Worm (Caenorhabditis elegans) whole organism, mixed stage, embryonic: ENCODE measurements around the gene T19H12.15.

Experiments
- bed-3 ChIP-seq: fragments of 200-800 bp; sonication (Bioruptor generic); optimal IDR thresholded peaks from 3 replicates; lab custom pipeline; 2018; ENCODE audit warnings: mild to moderate bottlenecking, missing genetic modification characterization, moderate library complexity, missing compliant biosample characterization
- elt-1 ChIP-seq: sonication (generic microtip); optimal IDR thresholded peaks from 2 replicates; lab custom pipeline; 2017; ENCODE audit warnings: missing genetic modification characterization, mild to moderate bottlenecking, missing compliant biosample characterization, antibody characterized with exemption, moderate library complexity, borderline replicate concordance; ENCODE audit not compliant: insufficient read depth
- lin-13 ChIP-seq: fragments of 150-350 bp; optimal IDR thresholded peaks from 2 replicates; lab custom pipeline; 2014; ENCODE audit warnings: missing biosample characterization, missing genetic modification characterization
- lsy-2 ChIP-seq: fragments of 150-350 bp; optimal IDR thresholded peaks from 2 replicates; lab custom pipeline; 2014; ENCODE audit warnings: missing biosample characterization, missing genetic modification characterization
- mep-1 ChIP-seq: fragments of 150-350 bp; optimal IDR thresholded peaks from 2 replicates; lab custom pipeline; 2017; ENCODE audit warnings: missing biosample characterization, missing genetic modification reagents, missing genetic modification characterization, inconsistent platforms
- nhr-12 ChIP-seq: fragments of 150-350 bp; optimal IDR thresholded peaks from 2 replicates; lab custom pipeline; 2014; ENCODE audit warnings: missing biosample characterization, missing genetic modification characterization
- pha-4 ChIP-seq: fragments of 150-350 bp; optimal IDR thresholded peaks from 2 replicates; lab custom pipeline; 2018; ENCODE audit warnings: missing biosample characterization, missing genetic modification reagents, missing genetic modification characterization
- sem-2 ChIP-seq: fragments of 200-800 bp; sonication (Bioruptor generic); optimal IDR thresholded peaks from 2 replicates; lab custom pipeline; 2018; ENCODE audit warnings: mild to moderate bottlenecking, missing genetic modification characterization, missing compliant biosample characterization
- snpc-4 ChIP-seq: fragments of 150-350 bp; optimal IDR thresholded peaks from 2 replicates; lab custom pipeline; 2014; ENCODE audit warnings: missing biosample characterization, missing genetic modification characterization
- unc-39 ChIP-seq: fragments of 150-350 bp; optimal IDR thresholded peaks from 2 replicates; lab custom pipeline; 2014; ENCODE audit warnings: missing biosample characterization, missing genetic modification characterization
- unc-62 ChIP-seq: fragments of 150-350 bp; optimal IDR thresholded peaks from 2 replicates; lab custom pipeline; 2014; ENCODE audit warnings: missing biosample characterization, missing genetic modification reagents, missing genetic modification characterization
- zip-8 ChIP-seq: fragments of 150-350 bp; optimal IDR thresholded peaks from 2 replicates; lab custom pipeline; 2014; ENCODE audit warnings: missing biosample characterization, missing genetic modification characterization
- ztf-11 ChIP-seq: fragments of 150-350 bp; optimal IDR thresholded peaks from 2 replicates; lab custom pipeline; 2014; ENCODE audit warnings: missing biosample characterization, missing genetic modification characterization

- no peak for TF ChIP-seq elt-1 (tag; lab: Kevin White, UChicago)
- no peak for TF ChIP-seq unc-62 (GFP tag; lab: Kevin White, UChicago)
- TF ChIP-seq snpc-4 (tag; lab: Kevin White, UChicago), result no peak
- no peak for TF ChIP-seq lsy-2 (tag; lab: Kevin White, UChicago)
- TF ChIP-seq zip-8 (tag; lab: Kevin White, UChicago), result no peak
- no peak for TF ChIP-seq pha-4 (tag; lab: Kevin White, UChicago)
- TF ChIP-seq nhr-12 (tag; lab: Kevin White, UChicago), result no peak
- TF ChIP-seq ztf-11, result no peak
- TF ChIP-seq mep-1 (tag; lab: Kevin White, UChicago), result no peak
- no peak for TF ChIP-seq bed-3 (GFP tag; lab: Kevin White, UChicago)
- no peak for TF ChIP-seq lin-13 (tag; lab: Kevin White, UChicago)
- TF ChIP-seq sem-2, result no peak
- TF ChIP-seq unc-39, result no peak
Observed at ce11 chrV:4865364-4865763, 13.8 kb downstream of the T19H12.15 start, which contains the start of gene srd-32.
